Fruit fly (Drosophila melanogaster) whole organism, pupa: Measurements from ENCODE around the gene MEP-1.

Experiments used
- CG10348 ChIP-seq: fragments of 200-800 bp; sonication (Bioruptor generic); IDR thresholded peaks from 2 replicates; pipeline ENCODE4 v1.3.6; 2022; ENCODE audit warnings: missing biosample characterization, missing genetic modification characterization
- CG12605 ChIP-seq: fragments of 200-800 bp; sonication (Bioruptor generic); IDR thresholded peaks from 2 replicates; pipeline ENCODE4 v1.3.6; 2022; ENCODE audit warnings: missing biosample characterization, missing genetic modification characterization
- CG13204 ChIP-seq: fragments of 200-800 bp; sonication (Bioruptor generic); optimal IDR thresholded peaks from 2 replicates; lab custom pipeline; 2018; ENCODE audit warnings: missing biosample characterization, mild to moderate bottlenecking, missing genetic modification characterization, moderate library complexity
- CG14655 ChIP-seq: fragments of 200-800 bp; sonication (Bioruptor generic); optimal IDR thresholded peaks from 3 replicates; lab custom pipeline; 2017; ENCODE audit warnings: mild to moderate bottlenecking, missing biosample characterization, missing genetic modification reagents, missing genetic modification characterization
- CG15710 ChIP-seq: fragments of 200-800 bp; sonication (Bioruptor generic); optimal IDR thresholded peaks from 2 replicates; lab custom pipeline; 2018; ENCODE audit warnings: missing biosample characterization, mild to moderate bottlenecking, missing genetic modification characterization, moderate library complexity
- CG17806 ChIP-seq: fragments of 200-800 bp; sonication (Bioruptor generic); optimal IDR thresholded peaks from 2 replicates; lab custom pipeline; 2018; ENCODE audit warnings: missing biosample characterization, mild to moderate bottlenecking, missing genetic modification characterization, moderate library complexity
- CG32121 ChIP-seq: fragments of 200-800 bp; sonication (Bioruptor generic); IDR thresholded peaks from 2 replicates; pipeline ENCODE4 v1.3.6; 2022; ENCODE audit warnings: missing biosample characterization, missing genetic modification characterization
- CG34367 ChIP-seq: fragments of 200-800 bp; sonication (Bioruptor generic); optimal IDR thresholded peaks from 2 replicates; lab custom pipeline; 2018; ENCODE audit warnings: missing biosample characterization, mild to moderate bottlenecking, missing genetic modification characterization
- CG4496 ChIP-seq: fragments of 200-800 bp; sonication (Bioruptor generic); IDR thresholded peaks from 3 replicates; pipeline ENCODE4 v1.3.6; 2022; ENCODE audit warnings: missing biosample characterization, missing genetic modification characterization
- CG8159 ChIP-seq: fragments of 200-800 bp; sonication (Bioruptor generic); optimal IDR thresholded peaks from 3 replicates; lab custom pipeline; 2018; ENCODE audit warnings: missing biosample characterization, mild to moderate bottlenecking, missing genetic modification characterization, moderate library complexity
- CG8301 ChIP-seq: fragments of 200-800 bp; sonication (Bioruptor generic); optimal IDR thresholded peaks from 2 replicates; lab custom pipeline; 2018; ENCODE audit warnings: missing biosample characterization, mild to moderate bottlenecking, missing genetic modification characterization
- CG9948 ChIP-seq: fragments of 200-800 bp; sonication (Bioruptor generic); optimal IDR thresholded peaks from 2 replicates; lab custom pipeline; 2018; ENCODE audit warnings: missing biosample characterization, mild to moderate bottlenecking, missing genetic modification characterization, moderate library complexity
- D1 ChIP-seq: fragments of 200-800 bp; sonication (Bioruptor generic); optimal IDR thresholded peaks from 2 replicates; lab custom pipeline; 2018; ENCODE audit warnings: missing biosample characterization, mild to moderate bottlenecking, missing genetic modification characterization, moderate library complexity
- EcR ChIP-seq: fragments of 200-800 bp; sonication (Bioruptor generic); optimal IDR thresholded peaks from 3 replicates; lab custom pipeline; 2019; ENCODE audit warnings: missing biosample characterization, missing genetic modification characterization, mild to moderate bottlenecking, moderate library complexity, missing genetic modification reagents
- Ets98B ChIP-seq: fragments of 200-800 bp; sonication (Bioruptor generic); IDR thresholded peaks from 2 replicates; pipeline ENCODE4 v1.3.6; 2022; ENCODE audit warnings: missing biosample characterization, missing genetic modification characterization
- Pif1A ChIP-seq: fragments of 200-800 bp; sonication (Bioruptor generic); optimal IDR thresholded peaks from 3 replicates; lab custom pipeline; 2016; ENCODE audit warnings: missing biosample characterization, missing genetic modification characterization
- Pif1B ChIP-seq: fragments of 200-800 bp; sonication (Bioruptor generic); optimal IDR thresholded peaks from 3 replicates; lab custom pipeline; 2016; ENCODE audit warnings: missing biosample characterization, missing genetic modification characterization
- Snoo ChIP-seq: fragments of 200-800 bp; sonication (Bioruptor generic); optimal IDR thresholded peaks from 3 replicates; lab custom pipeline; 2017; ENCODE audit warnings: missing biosample characterization, mild to moderate bottlenecking, missing genetic modification characterization, inconsistent platforms
- fd96Ca ChIP-seq: fragments of 200-800 bp; sonication (Bioruptor generic); IDR thresholded peaks from 3 replicates; pipeline ENCODE4 v1.3.6; 2022; ENCODE audit warnings: missing biosample characterization, missing genetic modification characterization
- gl ChIP-seq: fragments of 200-800 bp; sonication (Bioruptor generic); optimal IDR thresholded peaks from 2 replicates; lab custom pipeline; 2018; ENCODE audit warnings: missing biosample characterization, mild to moderate bottlenecking, missing genetic modification characterization
- rn ChIP-seq: fragments of 200-800 bp; sonication (Bioruptor generic); IDR thresholded peaks from 2 replicates; pipeline ENCODE4 v1.3.6; 2022; ENCODE audit warnings: missing biosample characterization, missing genetic modification characterization

MEP-1 gene

dm6 chr3L:2631406-2631805 lies at the start of gene MEP-1, which contains the start of gene CG42245:
MEP-1 (plus strand) TSS chr3L:2631715.
CG42245 (plus strand) TSS chr3L:2631715.
- TF ChIP-seq CG13204 (GFP tag; lab: Kevin White, UChicago) (no peak), CG17806 (tag; lab: Kevin White, UChicago) (peak; percentile 25), CG15710 (tag; lab: Kevin White, UChicago) (peak; percentile 14), D1 (tag; lab: Kevin White, UChicago) (peak; percentile 20), CG9948 (tag; lab: Kevin White, UChicago) (no peak), CG8159 (tag; lab: Kevin White, UChicago) (peak; percentile 20), Ets98B (GFP tag; lab: Robert Waterston, UW) (no peak), Snoo (tag; lab: Kevin White, UChicago) (peak; percentile 25), Pif1A (GFP tag; lab: Kevin White, UChicago) (peak; percentile 67), fd96Ca (GFP tag; lab: Robert Waterston, UW) (no peak), CG14655 (GFP tag; lab: Kevin White, UChicago) (no peak), gl (no peak), CG32121 (GFP tag; lab: Robert Waterston, UW) (no peak), CG12605 (GFP tag; lab: Robert Waterston, UW) (no peak), rn (GFP tag; lab: Robert Waterston, UW) (no peak), CG10348 (no peak), CG4496 (GFP tag; lab: Robert Waterston, UW) (peak; percentile 45; the same call in 2 of the 3 replicates), Pif1B (GFP tag; lab: Kevin White, UChicago) (peak; percentile 61), EcR (GFP tag; lab: Kevin White, UChicago) (no peak), CG34367 (tag; lab: Kevin White, UChicago) (no peak), CG8301 (tag; lab: Kevin White, UChicago) (no peak)
- TF ChIP-seq, all 21 proteins: peak for 8

dm6 chr3L:2581857-2582256 lies 49.7 kb upstream of the MEP-1 start:
- TF ChIP-seq rn (GFP tag; lab: Robert Waterston, UW) (no peak), fd96Ca (GFP tag; lab: Robert Waterston, UW) (no peak), CG10348 (no peak; the same call in 1 of the 2 replicates), CG17806 (tag; lab: Kevin White, UChicago) (peak; percentile 9), CG32121 (GFP tag; lab: Robert Waterston, UW) (peak; percentile 11)

- TF ChIP-seq fd96Ca (GFP tag; lab: Robert Waterston, UW), result peak; percentile 92
- TF ChIP-seq CG14655 (GFP tag; lab: Kevin White, UChicago), result peak; percentile 66
- TF ChIP-seq rn (GFP tag; lab: Robert Waterston, UW), result peak; percentile 30; the same call in 1 of the 2 replicates
- no peak for TF ChIP-seq gl
- peak; percentile 41 for TF ChIP-seq CG9948 (tag; lab: Kevin White, UChicago)
- TF ChIP-seq CG13204 (GFP tag; lab: Kevin White, UChicago), result no peak
- peak; percentile 91 for TF ChIP-seq Ets98B (GFP tag; lab: Robert Waterston, UW)
- TF ChIP-seq EcR (GFP tag; lab: Kevin White, UChicago), result no peak
- peak; percentile 43 for TF ChIP-seq CG17806 (tag; lab: Kevin White, UChicago)
- TF ChIP-seq Pif1B (GFP tag; lab: Kevin White, UChicago), result peak; percentile 36
- peak; percentile 55 for TF ChIP-seq Pif1A (GFP tag; lab: Kevin White, UChicago)
- no peak for TF ChIP-seq D1 (tag; lab: Kevin White, UChicago)
- no peak for TF ChIP-seq Snoo (tag; lab: Kevin White, UChicago)
- peak; percentile 78 for TF ChIP-seq CG12605 (GFP tag; lab: Robert Waterston, UW)
- TF ChIP-seq CG8301 (tag; lab: Kevin White, UChicago), result peak; percentile 80
- peak; percentile 69 for TF ChIP-seq CG32121 (GFP tag; lab: Robert Waterston, UW)
- peak; percentile 8 for TF ChIP-seq CG34367 (tag; lab: Kevin White, UChicago)
- peak; percentile 32 for TF ChIP-seq CG8159 (tag; lab: Kevin White, UChicago)
- TF ChIP-seq CG4496 (GFP tag; lab: Robert Waterston, UW), result peak; percentile 89
- TF ChIP-seq CG15710 (tag; lab: Kevin White, UChicago), result no peak
- TF ChIP-seq CG10348, result 0 out of 2 replicates have a peak, but pooled peaks have one; percentile 14
These were observed 49.2 kb upstream of the MEP-1 start for dm6 chr3L:2582290-2582689.

DNA sequence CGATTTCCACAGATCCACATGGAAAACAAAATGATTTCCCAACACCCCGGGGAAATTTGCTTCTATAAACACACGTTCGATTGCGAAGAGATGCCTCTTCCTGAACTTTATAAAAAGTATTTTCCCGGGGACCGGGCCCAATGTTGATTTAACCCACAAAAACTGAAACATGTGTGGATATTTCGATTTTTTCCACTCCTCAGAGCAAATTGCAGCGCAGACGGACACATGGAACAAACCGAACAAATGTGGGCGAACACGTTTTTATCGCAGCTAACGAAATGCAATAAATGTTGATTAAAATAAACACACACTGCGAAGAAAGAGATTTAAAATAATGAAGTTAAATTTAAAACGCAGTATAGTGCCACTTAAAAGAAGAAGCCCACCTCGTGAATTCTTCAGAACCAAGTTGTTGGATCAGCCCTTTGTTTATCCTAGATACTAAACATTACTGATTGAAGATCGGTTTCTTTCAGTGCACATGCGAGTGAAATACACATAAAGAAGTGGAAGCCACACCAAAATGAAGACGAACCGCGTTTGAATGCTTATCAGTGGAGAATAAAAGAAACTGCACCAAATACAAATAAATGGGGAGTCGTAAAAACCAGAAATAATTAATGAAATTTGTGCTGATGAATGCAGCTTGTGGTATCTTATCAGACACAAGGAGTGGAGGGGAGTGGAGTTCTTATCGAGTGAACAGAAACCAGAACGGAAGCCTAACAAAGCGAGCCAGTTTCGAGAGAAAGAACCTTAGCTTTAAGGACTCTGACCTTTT lies 48.6 kb upstream of the MEP-1 start:
- TF ChIP-seq gl (peak; percentile 32), Pif1B (GFP tag; lab: Kevin White, UChicago) (peak; percentile 75), Snoo (tag; lab: Kevin White, UChicago) (peak; percentile 83), fd96Ca (GFP tag; lab: Robert Waterston, UW) (peak; percentile 92), CG13204 (GFP tag; lab: Kevin White, UChicago) (no peak), Pif1A (GFP tag; lab: Kevin White, UChicago) (peak; percentile 79), CG8159 (tag; lab: Kevin White, UChicago) (peak; percentile 76), CG9948 (tag; lab: Kevin White, UChicago) (peak; percentile 60), CG14655 (GFP tag; lab: Kevin White, UChicago) (peak; percentile 71), CG12605 (GFP tag; lab: Robert Waterston, UW) (peak; percentile 45), Ets98B (GFP tag; lab: Robert Waterston, UW) (peak; percentile 85), CG8301 (tag; lab: Kevin White, UChicago) (peak; percentile 66), EcR (GFP tag; lab: Kevin White, UChicago) (no peak), CG10348 (no peak), CG32121 (GFP tag; lab: Robert Waterston, UW) (peak; percentile 85), CG4496 (GFP tag; lab: Robert Waterston, UW) (peak; percentile 94), rn (GFP tag; lab: Robert Waterston, UW) (peak; percentile 75), CG15710 (tag; lab: Kevin White, UChicago) (peak; percentile 72), D1 (tag; lab: Kevin White, UChicago) (peak; percentile 0), CG34367 (tag; lab: Kevin White, UChicago) (peak; percentile 44), CG17806 (tag; lab: Kevin White, UChicago) (peak; percentile 77)
- TF ChIP-seq, all 21 proteins: peak for 18
